Worm (Caenorhabditis elegans) whole organism, L3 larva: ENCODE measurements around the gene cope-1.

Source experiments
- ZK546.5 ChIP-seq: sonication (generic microtip); optimal IDR thresholded peaks from 2 replicates; lab custom pipeline; 2017; ENCODE audit warnings: missing biosample characterization, missing genetic modification characterization
- ama-1 ChIP-seq: fragments of 150-350 bp; optimal IDR thresholded peaks from 2 replicates; lab custom pipeline; 2018
- ceh-9 ChIP-seq: sonication (generic microtip); optimal IDR thresholded peaks from 2 replicates; lab custom pipeline; 2018; ENCODE audit warnings: missing biosample characterization, missing genetic modification characterization
- elt-2 ChIP-seq: sonication (generic microtip); optimal IDR thresholded peaks from 2 replicates; lab custom pipeline; 2016; ENCODE audit warnings: missing genetic modification reagents, mild to moderate bottlenecking, missing genetic modification characterization, missing compliant biosample characterization
- fos-1 ChIP-seq: fragments of 150-350 bp; optimal IDR thresholded peaks from 2 replicates; lab custom pipeline; 2014; ENCODE audit warnings: missing biosample characterization, missing genetic modification characterization
- lin-39 ChIP-seq: fragments of 150-350 bp; optimal IDR thresholded peaks from 2 replicates; lab custom pipeline; 2018; ENCODE audit warnings: missing biosample characterization, missing genetic modification reagents, missing genetic modification characterization
- nhr-23 ChIP-seq: fragments of 150-350 bp; optimal IDR thresholded peaks from 2 replicates; lab custom pipeline; 2014; ENCODE audit warnings: missing biosample characterization, missing genetic modification reagents, missing genetic modification characterization
- nhr-237 ChIP-seq: fragments of 150-350 bp; optimal IDR thresholded peaks from 2 replicates; lab custom pipeline; 2014; ENCODE audit warnings: missing biosample characterization, missing genetic modification characterization
- nhr-28 ChIP-seq: fragments of 150-350 bp; optimal IDR thresholded peaks from 2 replicates; lab custom pipeline; 2014; ENCODE audit warnings: missing biosample characterization, missing genetic modification characterization
- nhr-77 ChIP-seq: fragments of 150-350 bp; optimal IDR thresholded peaks from 2 replicates; lab custom pipeline; 2014; ENCODE audit warnings: missing biosample characterization, missing genetic modification characterization
- pha-4 ChIP-seq: fragments of 150-350 bp; optimal IDR thresholded peaks from 2 replicates; lab custom pipeline; 2014; ENCODE audit warnings: missing biosample characterization, missing genetic modification reagents, missing genetic modification characterization
- skn-1 ChIP-seq: fragments of 150-350 bp; optimal IDR thresholded peaks from 2 replicates; lab custom pipeline; 2014; ENCODE audit warnings: missing biosample characterization, missing genetic modification characterization
- unc-62 ChIP-seq: fragments of 150-350 bp; sonication (generic microtip); optimal IDR thresholded peaks from 4 replicates; lab custom pipeline; 2014; ENCODE audit warnings: missing biosample characterization, missing genetic modification reagents, missing genetic modification characterization
- zag-1 ChIP-seq: fragments of 150-350 bp; optimal IDR thresholded peaks from 2 replicates; lab custom pipeline; 2014; ENCODE audit warnings: missing biosample characterization, missing genetic modification characterization

DNA sequence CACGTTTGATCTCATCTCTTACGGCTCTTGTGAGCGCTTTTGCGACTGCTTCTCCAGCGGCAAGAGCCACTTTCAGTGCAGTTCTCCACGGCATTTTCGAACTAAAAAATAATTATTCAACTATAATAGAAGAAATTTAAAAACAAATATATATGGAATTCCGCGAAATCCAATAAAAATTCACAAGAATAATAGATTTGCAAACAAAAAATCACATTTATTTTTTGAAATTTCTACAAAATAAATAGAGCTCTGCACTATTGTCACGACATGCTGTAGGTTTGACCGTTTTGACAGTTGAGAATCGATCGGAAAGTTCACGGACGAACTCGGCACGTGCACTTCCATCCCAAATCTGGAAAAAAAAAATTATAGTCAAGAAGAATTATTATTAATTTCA, 9.5 kb downstream of the cope-1 start, which contains the start of gene F45G2.8:
- TF ChIP-seq zag-1 (tag; lab: Kevin White, UChicago) (no peak), lin-39 (no peak), nhr-77 (tag; lab: Kevin White, UChicago) (no peak), skn-1 (tag; lab: Kevin White, UChicago) (no peak), elt-2 (tag; lab: Kevin White, UChicago) (no peak), pha-4 (tag; lab: Kevin White, UChicago) (no peak), ama-1 (lab: Kevin White, UChicago) (no peak), nhr-28 (tag; lab: Kevin White, UChicago) (no peak), ceh-9 (tag; lab: Kevin White, UChicago) (no peak), nhr-237 (tag; lab: Kevin White, UChicago) (no peak), ZK546.5 (tag; lab: Kevin White, UChicago) (no peak), unc-62 (no peak), nhr-23 (no peak), fos-1 (tag; lab: Kevin White, UChicago) (no peak)
